Worm (Caenorhabditis elegans) whole organism, young adult: Measurements from ENCODE around the gene nsph-4.2.
A peak's percentile ranks its signal among the peaks of the same experiment; 100 is the strongest.

ENCODE experiments used
- B0019.2 ChIP-seq: fragments of 200-800 bp; sonication (Bioruptor generic); conservative IDR thresholded peaks from 2 replicates; pipeline ENCODE4 v1.3.6; 2022; ENCODE audit warnings: missing genetic modification reagents, missing genetic modification characterization, missing compliant biosample characterization
- B0035.1 ChIP-seq: sonication (generic microtip); optimal IDR thresholded peaks from 2 replicates; lab custom pipeline; 2016; ENCODE audit warnings: missing genetic modification characterization, mild to moderate bottlenecking, missing compliant biosample characterization, missing genotype, missing genetic modification reagents
- C17E4.6 ChIP-seq: fragments of 200-800 bp; sonication (Bioruptor generic); IDR thresholded peaks from 2 replicates; pipeline ENCODE4 v1.3.6; 2022; ENCODE audit warnings: missing genetic modification reagents, missing genetic modification characterization, missing compliant biosample characterization
- F37B4.10 ChIP-seq: fragments of 200-800 bp; sonication (Bioruptor generic); IDR thresholded peaks from 2 replicates; pipeline ENCODE4 v1.3.6; 2022; ENCODE audit warnings: missing genetic modification characterization, missing compliant biosample characterization
- F49E8.2 ChIP-seq: sonication (generic microtip); optimal IDR thresholded peaks from 3 replicates; lab custom pipeline; 2017; ENCODE audit warnings: missing genetic modification characterization, mild to moderate bottlenecking, missing compliant biosample characterization, antibody characterized with exemption, moderate library complexity; ENCODE audit not compliant: insufficient read depth
- F55B11.4 ChIP-seq: sonication (generic microtip); optimal IDR thresholded peaks from 2 replicates; lab custom pipeline; 2016; ENCODE audit warnings: missing compliant biosample characterization, missing genetic modification characterization, borderline replicate concordance; ENCODE audit not compliant: insufficient read depth
- K11D2.4 ChIP-seq: fragments of 200-800 bp; sonication (Bioruptor generic); IDR thresholded peaks from 2 replicates; pipeline ENCODE4 v1.3.6; 2022; ENCODE audit warnings: missing genetic modification reagents, missing genetic modification characterization, missing compliant biosample characterization
- K12H6.12 ChIP-seq: fragments of 200-800 bp; sonication (Bioruptor generic); optimal IDR thresholded peaks from 2 replicates; lab custom pipeline; 2018; ENCODE audit warnings: mild to moderate bottlenecking, missing genetic modification characterization, missing compliant biosample characterization
- Y67H2A.10 ChIP-seq: fragments of 200-800 bp; sonication (Bioruptor generic); conservative IDR thresholded peaks from 2 replicates; pipeline ENCODE4 v1.3.6; 2022; ENCODE audit warnings: missing genetic modification reagents, missing genetic modification characterization, missing compliant biosample characterization
- Y79H2A.3 ChIP-seq: fragments of 200-800 bp; sonication (Bioruptor generic); conservative IDR thresholded peaks from 2 replicates; pipeline ENCODE4 v1.3.6; 2022; ENCODE audit warnings: missing genetic modification reagents, missing genetic modification characterization, missing compliant biosample characterization
- aptf-2 ChIP-seq: fragments of 200-800 bp; sonication (Bioruptor generic); conservative IDR thresholded peaks from 2 replicates; pipeline ENCODE4 v1.3.6; 2022; ENCODE audit warnings: missing genetic modification reagents, missing genetic modification characterization, missing compliant biosample characterization
- aptf-3 ChIP-seq: fragments of 200-800 bp; sonication (Bioruptor generic); IDR thresholded peaks from 2 replicates; pipeline ENCODE4 v1.3.6; 2022; ENCODE audit warnings: missing genetic modification characterization, missing compliant biosample characterization
- ceh-79 ChIP-seq: sonication (generic microtip); optimal IDR thresholded peaks from 2 replicates; lab custom pipeline; 2017; ENCODE audit warnings: mild to moderate bottlenecking, missing genetic modification characterization, missing compliant biosample characterization
- chd-7 ChIP-seq: sonication (generic microtip); optimal IDR thresholded peaks from 2 replicates; lab custom pipeline; 2016; ENCODE audit warnings: mild to moderate bottlenecking, missing genetic modification characterization, moderate library complexity, missing compliant biosample characterization
- dpl-1 ChIP-seq: fragments of 150-350 bp; optimal IDR thresholded peaks from 2 replicates; lab custom pipeline; 2014; ENCODE audit warnings: missing biosample characterization, missing genetic modification reagents, missing genetic modification characterization
- efl-1 ChIP-seq: fragments of 150-350 bp; optimal IDR thresholded peaks from 2 replicates; lab custom pipeline; 2014; ENCODE audit warnings: missing biosample characterization, missing genetic modification reagents, missing genetic modification characterization
- egl-44 ChIP-seq: fragments of 200-800 bp; sonication (Bioruptor generic); IDR thresholded peaks from 2 replicates; pipeline ENCODE4 v1.3.6; 2022; ENCODE audit warnings: missing genetic modification reagents, missing genetic modification characterization, missing compliant biosample characterization
- hlh-12 ChIP-seq: sonication (generic microtip); optimal IDR thresholded peaks from 2 replicates; lab custom pipeline; 2016; ENCODE audit warnings: missing genetic modification characterization, missing compliant biosample characterization
- hlh-26 ChIP-seq: fragments of 200-800 bp; sonication (Bioruptor generic); conservative IDR thresholded peaks from 2 replicates; pipeline ENCODE4 v1.3.6; 2022; ENCODE audit warnings: missing genetic modification reagents, missing genetic modification characterization, missing compliant biosample characterization
- hmg-1.2 ChIP-seq: fragments of 200-800 bp; sonication (Bioruptor generic); IDR thresholded peaks from 2 replicates; pipeline ENCODE4 v1.3.6; 2022; ENCODE audit warnings: missing genetic modification reagents, missing genetic modification characterization, missing compliant biosample characterization
- lin-26 ChIP-seq: fragments of 200-800 bp; sonication (Bioruptor generic); IDR thresholded peaks from 2 replicates; pipeline ENCODE4 v1.3.6; 2022; ENCODE audit warnings: missing genetic modification reagents, missing genetic modification characterization, missing compliant biosample characterization
- lin-35 ChIP-seq, 3 experiments: fragments of 150-350 bp in 2 of 3; sonication (generic microtip) in 1 of 3; optimal IDR thresholded peaks; 2 replicates each; lab custom pipeline; 2014 to 2018; ENCODE audit warnings: missing biosample characterization in 3 of 3, missing genetic modification characterization in 3 of 3, missing genetic modification reagents in 3 of 3
- lin-54 ChIP-seq: fragments of 200-800 bp; sonication (Bioruptor generic); optimal IDR thresholded peaks from 2 replicates; lab custom pipeline; 2018; ENCODE audit warnings: mild to moderate bottlenecking, missing genetic modification characterization, missing compliant biosample characterization
- lsl-1 ChIP-seq: fragments of 200-800 bp; sonication (Bioruptor generic); optimal IDR thresholded peaks from 2 replicates; lab custom pipeline; 2018; ENCODE audit warnings: mild to moderate bottlenecking, missing genetic modification characterization, moderate library complexity, missing compliant biosample characterization
- madf-10 ChIP-seq: sonication (generic microtip); optimal IDR thresholded peaks from 2 replicates; lab custom pipeline; 2016; ENCODE audit warnings: mild to moderate bottlenecking, missing genetic modification characterization, missing compliant biosample characterization
- madf-8 ChIP-seq: fragments of 200-800 bp; sonication (Bioruptor generic); conservative IDR thresholded peaks from 2 replicates; pipeline ENCODE4 v1.3.6; 2022; ENCODE audit warnings: missing genetic modification reagents, missing genetic modification characterization, missing compliant biosample characterization
- mcd-1 ChIP-seq: fragments of 200-800 bp; sonication (Bioruptor generic); IDR thresholded peaks from 2 replicates; pipeline ENCODE4 v1.3.6; 2022; ENCODE audit warnings: missing genetic modification reagents, missing genetic modification characterization, missing compliant biosample characterization
- nfya-1 ChIP-seq: sonication (generic microtip); optimal IDR thresholded peaks from 2 replicates; lab custom pipeline; 2017; ENCODE audit warnings: antibody characterized with exemption, missing compliant biosample characterization, missing genetic modification characterization, borderline replicate concordance; ENCODE audit not compliant: insufficient read depth
- nhr-179 ChIP-seq: sonication (generic microtip); optimal IDR thresholded peaks from 2 replicates; lab custom pipeline; 2016; ENCODE audit warnings: mild to moderate bottlenecking, missing genetic modification characterization, missing compliant biosample characterization
- sdz-38 ChIP-seq: sonication (generic microtip); optimal IDR thresholded peaks from 2 replicates; lab custom pipeline; 2016; ENCODE audit warnings: missing genotype, missing genetic modification characterization, missing compliant biosample characterization
- sea-2 ChIP-seq: fragments of 200-800 bp; sonication (Bioruptor generic); IDR thresholded peaks from 2 replicates; pipeline ENCODE4 v1.3.6; 2022; ENCODE audit warnings: missing genetic modification characterization, missing compliant biosample characterization
- snpc-1.3 ChIP-seq: sonication (generic microtip); optimal IDR thresholded peaks from 2 replicates; lab custom pipeline; 2017; ENCODE audit warnings: missing genetic modification characterization, mild to moderate bottlenecking, missing compliant biosample characterization, antibody characterized with exemption, moderate library complexity, missing genotype, missing genetic modification reagents; ENCODE audit not compliant: insufficient read depth
- snpc-3.4 ChIP-seq: sonication (generic microtip); optimal IDR thresholded peaks from 2 replicates; lab custom pipeline; 2017; ENCODE audit warnings: missing genetic modification characterization, mild to moderate bottlenecking, missing compliant biosample characterization, antibody characterized with exemption, moderate library complexity, missing genotype, missing genetic modification reagents
- snpc-4 ChIP-seq, 5 experiments: fragments of 150-350 bp in 1 of 5; sonication (generic microtip) in 4 of 5; optimal IDR thresholded peaks; 2 replicates each; lab custom pipeline; 2014 to 2018; ENCODE audit warnings: missing genetic modification characterization in 5 of 5, missing biosample characterization in 3 of 5, antibody characterized with exemption in 2 of 5, mild to moderate bottlenecking in 2 of 5, missing compliant biosample characterization in 2 of 5, missing genotype in 2 of 5, moderate library complexity in 2 of 5, missing genetic modification reagents in 1 of 5
- somi-1 ChIP-seq: fragments of 200-800 bp; sonication (Bioruptor generic); optimal IDR thresholded peaks from 2 replicates; lab custom pipeline; 2018; ENCODE audit warnings: mild to moderate bottlenecking, missing genetic modification characterization, missing compliant biosample characterization
- tbp1 ChIP-seq: fragments of 200-800 bp; sonication (Bioruptor generic); optimal IDR thresholded peaks from 2 replicates; lab custom pipeline; 2018; ENCODE audit warnings: mild to moderate bottlenecking, missing genetic modification characterization, missing compliant biosample characterization
- zfh-2 ChIP-seq: fragments of 200-800 bp; sonication (Bioruptor generic); conservative IDR thresholded peaks from 2 replicates; pipeline ENCODE4 v1.3.6; 2022; ENCODE audit warnings: missing genetic modification reagents, missing genetic modification characterization, missing compliant biosample characterization
- ztf-22 ChIP-seq: fragments of 200-800 bp; sonication (Bioruptor generic); optimal IDR thresholded peaks from 2 replicates; lab custom pipeline; 2018; ENCODE audit warnings: mild to moderate bottlenecking, missing genetic modification characterization, moderate library complexity, missing compliant biosample characterization
- ztf-26 ChIP-seq: sonication (generic microtip); optimal IDR thresholded peaks from 2 replicates; lab custom pipeline; 2017; ENCODE audit warnings: missing genetic modification characterization, missing compliant biosample characterization

nsph-4.2 gene

DNA sequence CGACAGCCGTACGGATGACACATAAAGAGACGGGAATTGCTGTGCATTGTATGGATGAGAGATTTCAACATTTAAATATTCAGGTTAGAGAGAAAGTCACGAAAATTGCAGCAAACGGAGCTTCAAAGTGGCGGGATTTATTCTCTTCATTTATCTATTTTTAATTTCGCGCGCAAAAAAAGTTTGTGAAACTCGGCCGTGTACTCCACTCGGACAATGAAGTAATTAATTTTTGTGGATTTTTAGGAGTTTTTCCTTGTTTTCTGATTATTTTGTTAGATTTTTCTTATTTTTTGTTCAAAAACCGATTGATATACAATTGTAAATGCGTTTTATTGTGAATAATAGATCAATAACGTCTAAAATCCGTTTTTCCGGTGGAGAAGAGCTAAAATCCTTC is 30.5 kb upstream of the nsph-4.2 start:
- TF ChIP-seq nfya-1 (no peak), tbp1 (GFP tag; lab: Kevin White, UChicago) (peak; percentile 16), sdz-38 (tag; lab: Kevin White, UChicago) (no peak), lin-35 (GFP tag; optimal IDR thresholded peaks at IDR 0.05; lab: Kevin White, UChicago) (peak in 1 of 3 experiments; percentile 67), lin-54 (GFP tag; lab: Kevin White, UChicago) (peak; percentile 65), snpc-4 (GFP tag; optimal IDR thresholded peaks at IDR 0.05; lab: Kevin White, UChicago) (no peak), snpc-4 (tag; optimal IDR thresholded peaks at IDR 0.05; lab: Kevin White, UChicago) (peak in 2 of 4 experiments; percentile 4 to 53), mcd-1 (GFP tag; lab: Robert Waterston, UW) (peak; percentile 39; the same call in 1 of the 2 replicates), efl-1 (GFP tag; lab: Kevin White, UChicago) (peak; percentile 48), hlh-26 (no peak), Y67H2A.10 (GFP tag; lab: Robert Waterston, UW) (no peak)

DNA sequence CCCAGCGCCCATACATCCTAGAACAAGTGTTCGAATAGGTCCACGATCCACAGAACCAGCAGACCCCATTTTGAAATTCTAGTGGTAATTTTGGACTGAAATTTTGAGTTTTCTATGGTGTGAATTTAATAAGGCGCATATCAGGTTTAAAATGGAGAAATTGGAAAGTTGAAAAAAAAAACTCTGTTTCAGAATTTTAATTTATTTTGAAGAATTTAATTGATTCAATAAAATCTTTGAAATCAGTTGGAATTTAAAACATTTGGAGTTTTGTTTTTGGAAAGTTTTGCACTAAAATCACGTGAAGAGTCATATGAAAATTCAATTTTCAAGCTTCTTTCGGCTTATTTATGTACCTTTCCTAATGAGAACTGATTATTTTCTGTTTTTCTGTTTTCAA is 23.1 kb upstream of the nsph-4.2 start, which contains the start of gene gpa-18:
gpa-18 (minus strand) TSS at position 101 of the 400 bp plus-strand sequence.
- TF ChIP-seq ztf-26 (tag; lab: Kevin White, UChicago) (no peak), snpc-4 (GFP tag; optimal IDR thresholded peaks at IDR 0.05; lab: Kevin White, UChicago) (no peak), snpc-4 (tag; optimal IDR thresholded peaks at IDR 0.05; lab: Kevin White, UChicago) (no peak), F37B4.10 (GFP tag; lab: Robert Waterston, UW) (no peak), hmg-1.2 (GFP tag; lab: Robert Waterston, UW) (no peak)
- TF ChIP-seq, all 124 proteins: peak for 0

DNA sequence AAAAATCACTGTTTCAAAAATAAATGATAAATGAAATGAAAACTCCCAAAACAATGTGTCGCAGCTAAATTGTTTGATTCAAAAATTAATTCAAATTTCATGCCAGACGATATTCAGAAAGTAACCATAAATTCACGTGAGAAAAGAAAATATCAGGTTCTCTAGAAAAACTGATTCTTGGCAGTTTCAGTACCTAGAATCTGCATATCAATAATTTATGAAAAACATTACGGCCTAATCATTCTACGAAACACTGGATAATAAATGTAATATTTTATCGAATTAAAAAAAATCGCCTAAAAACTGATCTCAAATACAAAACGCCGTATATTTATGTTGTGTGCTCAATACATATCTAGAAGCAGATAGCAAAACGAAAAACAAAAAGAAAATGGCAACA is 17.8 kb upstream of the nsph-4.2 start:
- TF ChIP-seq nfya-1 = no peak
- no peak for TF ChIP-seq lin-26
- no peak for TF ChIP-seq B0035.1
- TF ChIP-seq aptf-2 = no peak
- TF ChIP-seq K12H6.12 (tag; lab: Kevin White, UChicago) = no peak
- TF ChIP-seq chd-7 = no peak
- no peak for TF ChIP-seq hlh-12
- no peak for TF ChIP-seq lsl-1 (GFP tag; lab: Kevin White, UChicago)
- no peak for TF ChIP-seq K11D2.4 (GFP tag; lab: Robert Waterston, UW)
- TF ChIP-seq hlh-26 = no peak
- TF ChIP-seq C17E4.6 (GFP tag; lab: Robert Waterston, UW) = no peak
- TF ChIP-seq dpl-1 = no peak
- no peak for TF ChIP-seq tbp1 (GFP tag; lab: Kevin White, UChicago)

DNA sequence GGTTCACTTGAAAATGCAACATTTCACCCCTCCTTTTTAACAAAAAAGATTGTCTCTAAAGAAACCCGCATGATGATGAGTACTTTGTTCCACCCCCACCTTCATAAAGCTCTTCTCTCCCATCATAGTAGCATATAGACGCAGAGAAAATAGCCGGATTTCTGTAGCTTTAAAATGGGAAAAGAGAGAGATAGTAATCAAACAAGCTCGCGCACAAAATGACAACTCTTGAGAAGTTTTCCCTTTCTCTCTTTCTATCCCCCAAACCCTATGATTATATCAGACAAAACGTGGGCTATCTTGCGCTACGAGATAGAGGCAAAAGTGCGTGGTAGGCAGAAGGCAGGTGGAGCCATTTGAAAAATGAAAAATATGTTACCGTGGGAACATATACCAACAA is 16.0 kb upstream of the nsph-4.2 start:
- no peak for TF ChIP-seq Y79H2A.3 (GFP tag; lab: Robert Waterston, UW)
- TF ChIP-seq madf-8 (GFP tag; lab: Robert Waterston, UW) = no peak
- TF ChIP-seq snpc-3.4 = no peak
- no peak for TF ChIP-seq snpc-1.3
- TF ChIP-seq somi-1 (GFP tag; lab: Kevin White, UChicago) = no peak
- TF ChIP-seq aptf-3 (GFP tag; lab: Robert Waterston, UW) = no peak
- no peak for TF ChIP-seq aptf-2
- no peak for TF ChIP-seq madf-10 (tag; lab: Kevin White, UChicago)
- no peak for TF ChIP-seq B0019.2 (GFP tag; lab: Robert Waterston, UW)
- TF ChIP-seq nhr-179 (tag; lab: Kevin White, UChicago) = no peak
- TF ChIP-seq ceh-79 (tag; lab: Kevin White, UChicago) = no peak
- no peak for TF ChIP-seq sea-2 (GFP tag; lab: Robert Waterston, UW)
- TF ChIP-seq ztf-22 (GFP tag; lab: Kevin White, UChicago) = no peak
- TF ChIP-seq F55B11.4 (tag; lab: Kevin White, UChicago) = no peak
- no peak for TF ChIP-seq C17E4.6 (GFP tag; lab: Robert Waterston, UW)
- no peak for TF ChIP-seq lsl-1 (GFP tag; lab: Kevin White, UChicago)
- no peak for TF ChIP-seq egl-44 (GFP tag; lab: Robert Waterston, UW)
- no peak for TF ChIP-seq F49E8.2 (tag; lab: Kevin White, UChicago)
- no peak for TF ChIP-seq zfh-2 (GFP tag; lab: Robert Waterston, UW)
